Worm (Caenorhabditis elegans): ENCODE data around the gene sahd-1.

ce11 chrII:5496375-5496774 is 18.4 kb downstream of the sahd-1 start, which contains the start of gene F12A10.1:
- no peak for TF ChIP-seq snpc-4 (tag; optimal IDR thresholded peaks at IDR 0.05)
- no peak for TF ChIP-seq nhr-76 (tag; optimal IDR thresholded peaks at IDR 0.05)
- no peak for TF ChIP-seq nfya-1 (tag; optimal IDR thresholded peaks at IDR 0.05; ENCODE audit: insufficient read depth)
- TF ChIP-seq zag-1 (tag; optimal IDR thresholded peaks at IDR 0.05): no peak
- TF ChIP-seq nhr-11 (tag; optimal IDR thresholded peaks at IDR 0.05): no peak
- no peak for TF ChIP-seq mdl-1 (tag; optimal IDR thresholded peaks at IDR 0.05)

Data from whole organism, L3 larva.